Fruit fly (Drosophila melanogaster): ENCODE data around the gene noc.
A peak's percentile ranks its signal among the peaks of the same experiment; 100 is the strongest.

Gene noc

dm6 chr2L:14490097-14491070 lies at the start of gene noc (continued):
- TF ChIP-seq CG11247 (GFP tag; IDR thresholded peaks at IDR 0.05) (no peak), mld (GFP tag; IDR thresholded peaks at IDR 0.05; ENCODE audit: partially characterized antibody) (peak; percentile 62; the same call in 2 of the 3 replicates), ranshi (GFP tag; IDR thresholded peaks at IDR 0.05) (peak; percentile 49; the same call in 1 of the 2 replicates), MBD-R2 (GFP tag; IDR thresholded peaks at IDR 0.05) (no peak), Nf-YA (GFP tag; IDR thresholded peaks at IDR 0.05) (peak; percentile 95), gcm (GFP tag; optimal IDR thresholded peaks at IDR 0.05) (peak; percentile 33), bbx (GFP tag; IDR thresholded peaks at IDR 0.05; ENCODE audit: partially characterized antibody) (peak; percentile 58), CG10979 (tag; optimal IDR thresholded peaks at IDR 0.05) (peak; percentile 7), CG17328 (GFP tag; IDR thresholded peaks at IDR 0.05) (peak; percentile 33; the same call in 1 of the 2 replicates), Fer2 (tag; optimal IDR thresholded peaks at IDR 0.05) (no peak), fru (optimal IDR thresholded peaks at IDR 0.05) (no peak), pros (GFP tag; optimal IDR thresholded peaks at IDR 0.05) (peak; percentile 85), eyg (GFP tag; optimal IDR thresholded peaks at IDR 0.05) (no peak), vvl (GFP tag; IDR thresholded peaks at IDR 0.05) (peak; percentile 72), btn (GFP tag; optimal IDR thresholded peaks at IDR 0.05) (peak; percentile 53), gem (tag; optimal IDR thresholded peaks at IDR 0.05) (peak; percentile 5), CG3726 (GFP tag; IDR thresholded peaks at IDR 0.05) (no peak), CG17829 (tag; optimal IDR thresholded peaks at IDR 0.05) (peak; percentile 97), ase (GFP tag; IDR thresholded peaks at IDR 0.05) (0 out of 3 replicates have a peak, but pooled peaks have one; percentile 20), Elba2 (GFP tag; optimal IDR thresholded peaks at IDR 0.05) (no peak), CG18476 (GFP tag; optimal IDR thresholded peaks at IDR 0.05) (peak; percentile 17), CG13775 (GFP tag; optimal IDR thresholded peaks at IDR 0.05) (no peak), CG12659 (GFP tag; optimal IDR thresholded peaks at IDR 0.05) (no peak), CG17359 (tag; optimal IDR thresholded peaks at IDR 0.05) (peak; percentile 16), CG7271 (tag; optimal IDR thresholded peaks at IDR 0.05) (no peak), bigmax (GFP tag; optimal IDR thresholded peaks at IDR 0.05) (peak; percentile 81), tll (GFP tag; optimal IDR thresholded peaks at IDR 0.05) (peak in 1 of 2 experiments; percentile 91), Optix (GFP tag; IDR thresholded peaks at IDR 0.05) (peak; percentile 14; the same call in 1 of the 3 replicates), pb (GFP tag; optimal IDR thresholded peaks at IDR 0.05) (peak; percentile 52), CG6854 (GFP tag; optimal IDR thresholded peaks at IDR 0.05) (peak; percentile 32), jumu (GFP tag; optimal IDR thresholded peaks at IDR 0.05) (peak; percentile 9), CG6765 (GFP tag; optimal IDR thresholded peaks at IDR 0.05) (no peak), crol (GFP tag; IDR thresholded peaks at IDR 0.05) (peak; percentile 78), lmd (GFP tag; IDR thresholded peaks at IDR 0.05) (no peak), dmrt99B (tag; optimal IDR thresholded peaks at IDR 0.05) (peak; percentile 24), CG8765 (GFP tag; IDR thresholded peaks at IDR 0.05) (peak; percentile 48), chn (GFP tag; optimal IDR thresholded peaks at IDR 0.05) (peak; percentile 28), CHES-1-like (GFP tag; optimal IDR thresholded peaks at IDR 0.05) (peak; percentile 34), Bteb2 (GFP tag; optimal IDR thresholded peaks at IDR 0.05) (peak; percentile 5), CG14860 (GFP tag; IDR thresholded peaks at IDR 0.05; ENCODE audit: partially characterized antibody) (0 out of 3 replicates have a peak, but pooled peaks have one; percentile 34), HLHmδ (GFP tag; optimal IDR thresholded peaks at IDR 0.05) (peak; percentile 91), CG11723 (GFP tag; optimal IDR thresholded peaks at IDR 0.05) (peak; percentile 37), CG15479 (GFP tag; optimal IDR thresholded peaks at IDR 0.05) (peak; percentile 43), CG1024 (GFP tag; IDR thresholded peaks at IDR 0.05) (peak; percentile 54; the same call in 1 of the 2 replicates), CG9932 (GFP tag; IDR thresholded peaks at IDR 0.05) (peak; percentile 45; the same call in 1 of the 2 replicates), CG6272 (GFP tag; IDR thresholded peaks at IDR 0.05) (no peak), CG10321 (GFP tag; IDR thresholded peaks at IDR 0.05) (peak; percentile 88), CG14050 (GFP tag; IDR thresholded peaks at IDR 0.05) (no peak)

Measured in whole organism, embryonic.